Worm (Caenorhabditis elegans): Measurements from ENCODE around the gene Y111B2A.2.
A peak's percentile ranks its signal among the peaks of the same experiment; 100 is the strongest.

Y111B2A.2 gene

ce11 chrIII:12491984-12492383 is 3.9 kb upstream of the Y111B2A.2 start, which contains the start of gene Y49E10.25:
Y49E10.25 (minus strand) TSS chrIII:12492084.
- no peak for TF ChIP-seq F57A8.1 (GFP tag; optimal IDR thresholded peaks at IDR 0.05)

- TF ChIP-seq cebp-1 (GFP tag; IDR thresholded peaks at IDR 0.05) (no peak), cebp-1 (tag; optimal IDR thresholded peaks at IDR 0.05) (peak; percentile 56), ztf-26 (tag; optimal IDR thresholded peaks at IDR 0.05) (no peak), ztf-18 (tag; optimal IDR thresholded peaks at IDR 0.05) (peak; percentile 20), B0336.3 (GFP tag; IDR thresholded peaks at IDR 0.05) (peak; percentile 66), F37B4.10 (GFP tag; IDR thresholded peaks at IDR 0.05) (no peak), nfya-2 (GFP tag; IDR thresholded peaks at IDR 0.05) (0 out of 2 replicates have a peak, but pooled peaks have one; percentile 78), madf-6 (GFP tag; IDR thresholded peaks at IDR 0.05) (peak; percentile 70), snpc-3.4 (tag; optimal IDR thresholded peaks at IDR 0.05) (peak; percentile 44), ceh-27 (GFP tag; optimal IDR thresholded peaks at IDR 0.05) (peak; percentile 7), ceh-58 (GFP tag; IDR thresholded peaks at IDR 0.05) (0 out of 2 replicates have a peak, but pooled peaks have one; percentile 40), hmg-20 (GFP tag; IDR thresholded peaks at IDR 0.05) (no peak), mcd-1 (GFP tag; IDR thresholded peaks at IDR 0.05) (peak; percentile 42; the same call in 1 of the 2 replicates), hrde-1 (tag; optimal IDR thresholded peaks at IDR 0.05; ENCODE audit: borderline replicate concordance) (peak; percentile 2), rcor-1 (GFP tag; IDR thresholded peaks at IDR 0.05) (peak; percentile 53), pha-4 (tag; optimal IDR thresholded peaks at IDR 0.05) (no peak), unc-130 (GFP tag; optimal IDR thresholded peaks at IDR 0.05) (no peak), C17E4.6 (GFP tag; IDR thresholded peaks at IDR 0.05) (peak; percentile 49; the same call in 1 of the 2 replicates), F49E8.2 (tag; optimal IDR thresholded peaks at IDR 0.05; ENCODE audit: insufficient read depth) (peak; percentile 69), egl-44 (GFP tag; IDR thresholded peaks at IDR 0.05) (0 out of 2 replicates have a peak, but pooled peaks have one; percentile 48), Y95B8A.8 (GFP tag; IDR thresholded peaks at IDR 0.05) (peak; percentile 76; the same call in 1 of the 2 replicates), ekl-4 (GFP tag; IDR thresholded peaks at IDR 0.05) (peak; percentile 65; the same call in 1 of the 2 replicates), nfyb-1 (GFP tag; IDR thresholded peaks at IDR 0.05) (0 out of 2 replicates have a peak, but pooled peaks have one; percentile 44), hsf-1 (GFP tag; IDR thresholded peaks at IDR 0.05) (peak; percentile 69), athp-1 (tag; optimal IDR thresholded peaks at IDR 0.05) (peak; percentile 73), ama-1 (optimal IDR thresholded peaks at IDR 0.05) (no peak), ama-1 (GFP tag; optimal IDR thresholded peaks at IDR 0.05) (peak; percentile 28 to 45), zim-3 (tag; optimal IDR thresholded peaks at IDR 0.05) (no peak), hmg-1.2 (GFP tag; IDR thresholded peaks at IDR 0.05) (peak; percentile 21; the same call in 1 of the 2 replicates), die-1 (tag; optimal IDR thresholded peaks at IDR 0.05) (peak; percentile 41), F10E7.11 (tag; optimal IDR thresholded peaks at IDR 0.05) (no peak), K11D2.4 (GFP tag; IDR thresholded peaks at IDR 0.05) (no peak), tbp1 (GFP tag; optimal IDR thresholded peaks at IDR 0.05) (peak; percentile 34), mes-4 (tag; optimal IDR thresholded peaks at IDR 0.05) (no peak), Y79H2A.3 (GFP tag; conservative IDR thresholded peaks at IDR 0.05) (0 out of 2 replicates have a peak, but pooled peaks have one; percentile 33), pbrm-1 (GFP tag; IDR thresholded peaks at IDR 0.05) (peak; percentile 56; the same call in 1 of the 2 replicates), aptf-3 (GFP tag; IDR thresholded peaks at IDR 0.05) (0 out of 2 replicates have a peak, but pooled peaks have one; percentile 37), D2030.7 (GFP tag; IDR thresholded peaks at IDR 0.05) (peak; percentile 30; the same call in 1 of the 2 replicates), madf-3 (GFP tag; IDR thresholded peaks at IDR 0.05) (peak; percentile 71; the same call in 1 of the 2 replicates), attf-3 (GFP tag; conservative IDR thresholded peaks at IDR 0.05) (no peak), lin-54 (GFP tag; optimal IDR thresholded peaks at IDR 0.05) (peak; percentile 62), ztf-6 (GFP tag; IDR thresholded peaks at IDR 0.05) (no peak), ceh-100 (GFP tag; IDR thresholded peaks at IDR 0.05) (0 out of 2 replicates have a peak, but pooled peaks have one; percentile 43), snpc-1.3 (tag; optimal IDR thresholded peaks at IDR 0.05; ENCODE audit: insufficient read depth) (peak; percentile 1), Y53G8AR.9 (GFP tag; conservative IDR thresholded peaks at IDR 0.05) (0 out of 2 replicates have a peak, but pooled peaks have one; percentile 49)
These were observed 563 bp downstream of the Y111B2A.2 start, which contains the start of gene herd-1 for ce11 chrIII:12496449-12496848. herd-1 (plus strand) TSS chrIII:12496538.
